Worm (Caenorhabditis elegans) whole organism, L4/young adult: Measurements from ENCODE around the gene vps-45.

Experiments
- W03F9.2 ChIP-seq: fragments of 150-350 bp; optimal IDR thresholded peaks from 2 replicates; lab custom pipeline; 2014; ENCODE audit warnings: missing biosample characterization, missing genetic modification characterization
- dao-5 ChIP-seq: sonication (generic microtip); optimal IDR thresholded peaks from 2 replicates; lab custom pipeline; 2016; ENCODE audit warnings: missing genotype, missing genetic modification characterization, moderate library complexity, missing compliant biosample characterization
- him-1 ChIP-seq: sonication (generic microtip); optimal IDR thresholded peaks from 2 replicates; lab custom pipeline; 2016; ENCODE audit warnings: missing genotype, missing genetic modification reagents, missing genetic modification characterization, missing compliant biosample characterization

vps-45 gene

ce11 chrX:991274-991673 is 16.6 kb upstream of the vps-45 start, which contains the start of the genes C09E10.3 and dgk-1:
Gene C09E10.3, minus strand, starts transcription at chrX:991374.
Gene dgk-1, minus strand, starts transcription at chrX:991456.
- TF ChIP-seq him-1 (tag; lab: Kevin White, UChicago) (no peak), dao-5 (tag; lab: Kevin White, UChicago) (no peak), W03F9.2 (tag; lab: Kevin White, UChicago) (no peak)

ce11 chrX:986463-986862 is 11.8 kb upstream of the vps-45 start:
- TF ChIP-seq him-1 (tag; lab: Kevin White, UChicago): no peak
- no peak for TF ChIP-seq dao-5 (tag; lab: Kevin White, UChicago)
- no peak for TF ChIP-seq W03F9.2 (tag; lab: Kevin White, UChicago)

ce11 chrX:982598-982997 is 8.0 kb upstream of the vps-45 start:
- no peak for TF ChIP-seq W03F9.2 (tag; lab: Kevin White, UChicago)
- TF ChIP-seq him-1 (tag; lab: Kevin White, UChicago): no peak
- no peak for TF ChIP-seq dao-5 (tag; lab: Kevin White, UChicago)

- TF ChIP-seq dao-5 (tag; lab: Kevin White, UChicago) (no peak), W03F9.2 (tag; lab: Kevin White, UChicago) (no peak), him-1 (tag; lab: Kevin White, UChicago) (no peak)
Measured at ce11 chrX:980252-981009, 5.8 kb upstream of the vps-45 start, which contains the start of gene C44C1.1. Gene C44C1.1, plus strand, starts transcription at chrX:980776.

- TF ChIP-seq him-1 (tag; lab: Kevin White, UChicago) (no peak), W03F9.2 (tag; lab: Kevin White, UChicago) (no peak), dao-5 (tag; lab: Kevin White, UChicago) (no peak)
Measured at ce11 chrX:977958-978686, 3.5 kb upstream of the vps-45 start, which contains the start of gene abhd-3.2. Gene abhd-3.2, minus strand, starts transcription at chrX:978008.

ce11 chrX:975236-975535 is 538 bp upstream of the vps-45 start:
- TF ChIP-seq dao-5 (tag; lab: Kevin White, UChicago) (no peak), him-1 (tag; lab: Kevin White, UChicago) (no peak), W03F9.2 (tag; lab: Kevin White, UChicago) (no peak)

ce11 chrX:970072-970471 is 4.6 kb downstream of the vps-45 start, which contains the start of gene C44C1.6:
Gene C44C1.6, minus strand, starts transcription at chrX:970270.
- no peak for TF ChIP-seq him-1 (tag; lab: Kevin White, UChicago)
- no peak for TF ChIP-seq W03F9.2 (tag; lab: Kevin White, UChicago)
- no peak for TF ChIP-seq dao-5 (tag; lab: Kevin White, UChicago)

ce11 chrX:963171-963570 is 11.5 kb downstream of the vps-45 start, which contains the start of gene ncs-1:
Gene ncs-1, minus strand, starts transcription at chrX:963271.
- TF ChIP-seq W03F9.2 (tag; lab: Kevin White, UChicago): no peak
- no peak for TF ChIP-seq dao-5 (tag; lab: Kevin White, UChicago)
- no peak for TF ChIP-seq him-1 (tag; lab: Kevin White, UChicago)

- TF ChIP-seq dao-5 (tag; lab: Kevin White, UChicago) (no peak), him-1 (tag; lab: Kevin White, UChicago) (no peak), W03F9.2 (tag; lab: Kevin White, UChicago) (no peak)
Measured at ce11 chrX:960139-960538, 14.5 kb downstream of the vps-45 start.

- no peak for TF ChIP-seq dao-5 (tag; lab: Kevin White, UChicago)
- TF ChIP-seq W03F9.2 (tag; lab: Kevin White, UChicago): no peak
- TF ChIP-seq him-1 (tag; lab: Kevin White, UChicago): no peak
Measured at ce11 chrX:957581-957980, 17.1 kb downstream of the vps-45 start, which contains the start of gene chil-10. Gene chil-10, plus strand, starts transcription at chrX:957881.

ce11 chrX:954499-955061 is 20.1 kb downstream of the vps-45 start, which contains the start of gene apm-3:
Gene apm-3, plus strand, starts transcription at chrX:954975.
- peak; percentile 2 for TF ChIP-seq W03F9.2 (tag; lab: Kevin White, UChicago)
- no peak for TF ChIP-seq dao-5 (tag; lab: Kevin White, UChicago)
- TF ChIP-seq him-1 (tag; lab: Kevin White, UChicago): no peak

ce11 chrX:952557-953083 is 22.0 kb downstream of the vps-45 start:
- TF ChIP-seq him-1 (tag; lab: Kevin White, UChicago) (no peak), dao-5 (tag; lab: Kevin White, UChicago) (no peak), W03F9.2 (tag; lab: Kevin White, UChicago) (no peak)

ce11 chrX:950482-950881 is 24.2 kb downstream of the vps-45 start, which contains the start of gene arr-1:
Gene arr-1, plus strand, starts transcription at chrX:950782.
- TF ChIP-seq W03F9.2 (tag; lab: Kevin White, UChicago) (no peak), him-1 (tag; lab: Kevin White, UChicago) (no peak), dao-5 (tag; lab: Kevin White, UChicago) (no peak)
